Fruit fly (Drosophila melanogaster) S2 (cell line): ENCODE measurements around the gene nAChRalpha3.

Experiments
- CG8478 ChIP-seq: fragments of >200 bp; optimal IDR thresholded peaks from 2 replicates; lab custom pipeline; 2018
- CTCF ChIP-seq, 2 experiments: fragments of >200 bp; optimal IDR thresholded peaks; 2 replicates each; lab custom pipeline; 2018

- TF ChIP-seq CG8478 (lab: Kevin White, UChicago) (no peak), CTCF (optimal IDR thresholded peaks at IDR 0.05; lab: Kevin White, UChicago) (no peak)
Measured at dm6 chrX:8286859-8287258, 80.1 kb downstream of the nAChRalpha3 start.
